Worm (Caenorhabditis elegans) whole organism, L4 larva: ENCODE measurements around the gene F41E6.5.

Source experiments
- ceh-32 ChIP-seq: sonication (generic microtip); optimal IDR thresholded peaks from 2 replicates; lab custom pipeline; 2016; ENCODE audit warnings: mild to moderate bottlenecking, missing genetic modification characterization, missing compliant biosample characterization; ENCODE audit not compliant: poor library complexity
- nhr-11 ChIP-seq: fragments of 150-350 bp; optimal IDR thresholded peaks from 2 replicates; lab custom pipeline; 2014; ENCODE audit warnings: missing biosample characterization, missing genetic modification characterization
- nhr-28 ChIP-seq: fragments of 150-350 bp; optimal IDR thresholded peaks from 2 replicates; lab custom pipeline; 2014; ENCODE audit warnings: missing biosample characterization, missing genetic modification characterization
- unc-130 ChIP-seq: sonication (generic microtip); optimal IDR thresholded peaks from 2 replicates; lab custom pipeline; 2016; ENCODE audit warnings: missing genetic modification reagents, missing genetic modification characterization, missing compliant biosample characterization
- unc-62 ChIP-seq, 3 experiments: fragments of 150-350 bp in 1 of 3; sonication (generic microtip); optimal IDR thresholded peaks in 2 of 3; peaks in 1 of 3; 1 replicate in 1 of 3; 2 replicates in 2 of 3; lab custom pipeline; 2014 to 2017; ENCODE audit warnings: missing biosample characterization in 3 of 3, missing genetic modification characterization in 3 of 3, missing genetic modification reagents in 3 of 3, missing genotype in 1 of 3
- zag-1 ChIP-seq: fragments of 150-350 bp; optimal IDR thresholded peaks from 2 replicates; lab custom pipeline; 2014; ENCODE audit warnings: missing biosample characterization, missing genetic modification characterization
- zfp-3 ChIP-seq: fragments of 200-800 bp; sonication (Bioruptor generic); conservative IDR thresholded peaks from 2 replicates; pipeline ENCODE4 v1.3.6; 2022; ENCODE audit warnings: missing genetic modification reagents, missing genetic modification characterization, missing compliant biosample characterization

DNA sequence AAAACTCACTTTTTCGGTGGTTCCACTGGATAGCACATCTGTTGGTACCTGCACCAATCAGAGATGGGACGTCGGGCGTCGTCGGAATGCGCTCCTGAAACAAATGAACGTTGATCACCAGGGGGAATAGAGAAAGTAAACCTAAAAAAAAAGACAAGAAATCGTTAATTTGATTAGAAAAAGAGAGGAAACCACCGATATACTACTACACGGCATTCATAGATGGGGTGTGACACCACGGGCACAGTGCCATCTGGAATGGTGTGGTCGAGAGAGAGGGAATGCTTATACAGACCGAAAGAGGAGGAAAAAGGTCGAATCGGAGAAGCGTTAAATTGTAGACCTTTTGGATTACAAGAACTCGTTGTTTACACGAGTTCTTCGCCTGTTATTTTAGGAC, 15.2 kb upstream of the F41E6.5 start, which contains the start of gene C10B5.3:
- TF ChIP-seq nhr-11 (tag; lab: Kevin White, UChicago): no peak
- TF ChIP-seq unc-130 (GFP tag; lab: Kevin White, UChicago): no peak
- no peak for TF ChIP-seq nhr-28 (tag; lab: Kevin White, UChicago)
- peak in 1 of 2 experiments; percentile 72 for TF ChIP-seq unc-62 (GFP tag; optimal IDR thresholded peaks at IDR 0.05 in 1 of 2; lab: Kevin White, UChicago)
- no peak for TF ChIP-seq unc-62 (tag; optimal IDR thresholded peaks at IDR 0.05; lab: Kevin White, UChicago)
- no peak for TF ChIP-seq ceh-32 (tag; lab: Kevin White, UChicago)
- no peak for TF ChIP-seq zfp-3
- TF ChIP-seq zag-1 (tag; lab: Kevin White, UChicago): no peak
